Worm (Caenorhabditis elegans) whole organism, L1 larva: ENCODE data around the gene ceh-34.

Experiments used
- C16A3.4 ChIP-seq: fragments of 150-350 bp; optimal IDR thresholded peaks from 2 replicates; lab custom pipeline; 2014; ENCODE audit warnings: missing biosample characterization, missing genetic modification characterization
- C34B4.2 ChIP-seq: sonication (generic microtip); optimal IDR thresholded peaks from 2 replicates; lab custom pipeline; 2017; ENCODE audit warnings: mild to moderate bottlenecking, missing genetic modification characterization, missing compliant biosample characterization
- Y116A8C.19 ChIP-seq: sonication (generic microtip); optimal IDR thresholded peaks from 2 replicates; lab custom pipeline; 2016; ENCODE audit warnings: missing compliant biosample characterization, missing genetic modification characterization, borderline replicate concordance
- alr-1 ChIP-seq: fragments of 200-800 bp; sonication (Bioruptor generic); optimal IDR thresholded peaks from 2 replicates; lab custom pipeline; 2018; ENCODE audit warnings: borderline replicate concordance, mild to moderate bottlenecking, missing genetic modification characterization, missing compliant biosample characterization
- aly-2 ChIP-seq: fragments of 150-350 bp; optimal IDR thresholded peaks from 2 replicates; lab custom pipeline; 2014; ENCODE audit warnings: missing biosample characterization, missing genetic modification characterization
- ceh-88 ChIP-seq: fragments of 200-800 bp; sonication (Bioruptor generic); IDR thresholded peaks from 2 replicates; pipeline ENCODE4 v1.3.6; 2022; ENCODE audit warnings: missing genetic modification characterization, missing compliant biosample characterization
- dpl-1 ChIP-seq, 3 experiments: fragments of 150-350 bp in 2 of 3; sonication (generic microtip) in 1 of 3; optimal IDR thresholded peaks; 2 replicates each; lab custom pipeline; 2014 to 2017; ENCODE audit warnings: missing biosample characterization in 3 of 3, missing genetic modification characterization in 3 of 3, missing genetic modification reagents in 3 of 3
- dsc-1 ChIP-seq: sonication (generic microtip); optimal IDR thresholded peaks from 2 replicates; lab custom pipeline; 2016; ENCODE audit warnings: mild to moderate bottlenecking, missing genetic modification characterization, missing compliant biosample characterization
- efl-1 ChIP-seq, 4 experiments: fragments of 150-350 bp; optimal IDR thresholded peaks in 3 of 4; peaks in 1 of 4; 1 replicate in 1 of 4; 2 replicates in 3 of 4; lab custom pipeline; 2014; ENCODE audit warnings: missing biosample characterization in 2 of 4, missing genetic modification characterization in 2 of 4, missing genetic modification reagents in 2 of 4
- efl-3 ChIP-seq: fragments of 200-800 bp; sonication (Bioruptor generic); optimal IDR thresholded peaks from 2 replicates; lab custom pipeline; 2018; ENCODE audit warnings: mild to moderate bottlenecking, missing genetic modification characterization, missing compliant biosample characterization
- egl-13 ChIP-seq: sonication (generic microtip); optimal IDR thresholded peaks from 2 replicates; lab custom pipeline; 2016; ENCODE audit warnings: missing genotype, missing genetic modification reagents, missing genetic modification characterization, missing compliant biosample characterization
- elt-2 ChIP-seq: sonication (generic microtip); optimal IDR thresholded peaks from 2 replicates; lab custom pipeline; 2016; ENCODE audit warnings: missing genetic modification characterization, mild to moderate bottlenecking, inconsistent platforms, missing compliant biosample characterization, missing genetic modification reagents
- ets-5 ChIP-seq: fragments of 200-800 bp; sonication (Bioruptor generic); IDR thresholded peaks from 2 replicates; pipeline ENCODE4 v1.3.6; 2022; ENCODE audit warnings: missing genetic modification characterization, missing compliant biosample characterization
- fkh-8 ChIP-seq: sonication (generic microtip); optimal IDR thresholded peaks from 2 replicates; lab custom pipeline; 2016; ENCODE audit warnings: mild to moderate bottlenecking, missing genetic modification characterization, missing compliant biosample characterization
- grh-1 ChIP-seq: fragments of 200-800 bp; sonication (Bioruptor generic); IDR thresholded peaks from 2 replicates; pipeline ENCODE4 v1.3.6; 2022; ENCODE audit warnings: missing genetic modification reagents, missing genetic modification characterization, missing compliant biosample characterization
- hlh-17 ChIP-seq: fragments of 200-800 bp; sonication (Bioruptor generic); optimal IDR thresholded peaks from 2 replicates; lab custom pipeline; 2018; ENCODE audit warnings: missing genetic modification characterization, mild to moderate bottlenecking, missing compliant biosample characterization, moderate library complexity, borderline replicate concordance
- hlh-4 ChIP-seq: sonication (generic microtip); optimal IDR thresholded peaks from 2 replicates; lab custom pipeline; 2016; ENCODE audit warnings: mild to moderate bottlenecking, missing genetic modification characterization, missing compliant biosample characterization
- irx-1 ChIP-seq: sonication (generic microtip); optimal IDR thresholded peaks from 2 replicates; lab custom pipeline; 2016; ENCODE audit warnings: missing genetic modification characterization, missing compliant biosample characterization
- isw-1 ChIP-seq: fragments of 200-800 bp; sonication (Bioruptor generic); IDR thresholded peaks from 2 replicates; pipeline ENCODE4 v1.3.6; 2022; ENCODE audit warnings: missing genetic modification characterization, missing compliant biosample characterization
- lin-13 ChIP-seq: fragments of 150-350 bp; optimal IDR thresholded peaks from 2 replicates; lab custom pipeline; 2014; ENCODE audit warnings: missing biosample characterization, missing genetic modification reagents, missing genetic modification characterization
- lin-14 ChIP-seq: fragments of 200-800 bp; sonication (Bioruptor generic); optimal IDR thresholded peaks from 2 replicates; lab custom pipeline; 2018; ENCODE audit warnings: mild to moderate bottlenecking, missing genetic modification characterization, moderate library complexity, missing compliant biosample characterization
- lin-15B ChIP-seq: fragments of 150-350 bp; sonication (generic microtip); optimal IDR thresholded peaks from 3 replicates; lab custom pipeline; 2014; ENCODE audit warnings: missing biosample characterization, missing genetic modification characterization
- lin-35 ChIP-seq, 2 experiments: fragments of 150-350 bp; optimal IDR thresholded peaks; 2 replicates each; lab custom pipeline; 2014; ENCODE audit warnings: missing biosample characterization in 2 of 2, missing genetic modification characterization in 2 of 2, missing genetic modification reagents in 2 of 2
- lin-39 ChIP-seq: fragments of 150-350 bp; optimal IDR thresholded peaks from 2 replicates; lab custom pipeline; 2014; ENCODE audit warnings: missing biosample characterization, missing genetic modification reagents, missing genetic modification characterization
- lir-3 ChIP-seq: sonication (generic microtip); optimal IDR thresholded peaks from 2 replicates; lab custom pipeline; 2016; ENCODE audit warnings: mild to moderate bottlenecking, missing genetic modification characterization, moderate library complexity, missing compliant biosample characterization; ENCODE audit not compliant: poor library complexity
- lsy-2 ChIP-seq, 2 experiments: fragments of 150-350 bp; optimal IDR thresholded peaks; 2 replicates each; lab custom pipeline; 2014; ENCODE audit warnings: missing biosample characterization in 2 of 2, missing genetic modification characterization in 2 of 2
- mab-9 ChIP-seq: fragments of 200-800 bp; sonication (Bioruptor generic); IDR thresholded peaks from 2 replicates; pipeline ENCODE4 v1.3.6; 2022; ENCODE audit warnings: missing genetic modification reagents, missing genetic modification characterization, missing compliant biosample characterization
- mdl-1 ChIP-seq, 2 experiments: fragments of 150-350 bp; optimal IDR thresholded peaks; 2 replicates each; lab custom pipeline; 2014 to 2017; ENCODE audit warnings: missing biosample characterization in 2 of 2, missing genetic modification characterization in 2 of 2, inconsistent platforms in 1 of 2
- mep-1 ChIP-seq: fragments of 150-350 bp; optimal IDR thresholded peaks from 2 replicates; lab custom pipeline; 2014; ENCODE audit warnings: missing biosample characterization, missing genetic modification characterization
- nhr-11 ChIP-seq: fragments of 150-350 bp; optimal IDR thresholded peaks from 2 replicates; lab custom pipeline; 2014; ENCODE audit warnings: missing biosample characterization, missing genetic modification characterization
- nhr-20 ChIP-seq: sonication (generic microtip); optimal IDR thresholded peaks from 2 replicates; lab custom pipeline; 2016; ENCODE audit warnings: mild to moderate bottlenecking, missing genetic modification characterization, missing compliant biosample characterization
- nhr-237 ChIP-seq: fragments of 150-350 bp; optimal IDR thresholded peaks from 2 replicates; lab custom pipeline; 2014; ENCODE audit warnings: missing biosample characterization, missing genetic modification characterization
- nhr-28 ChIP-seq: fragments of 150-350 bp; optimal IDR thresholded peaks from 2 replicates; lab custom pipeline; 2014; ENCODE audit warnings: missing biosample characterization, missing genetic modification characterization
- nhr-47 ChIP-seq: sonication (generic microtip); optimal IDR thresholded peaks from 2 replicates; lab custom pipeline; 2016; ENCODE audit warnings: mild to moderate bottlenecking, missing genetic modification characterization, moderate library complexity, missing compliant biosample characterization
- nhr-71 ChIP-seq: sonication (generic microtip); optimal IDR thresholded peaks from 2 replicates; lab custom pipeline; 2016; ENCODE audit warnings: mild to moderate bottlenecking, missing genetic modification characterization, moderate library complexity, missing compliant biosample characterization
- nhr-76 ChIP-seq: sonication (generic microtip); optimal IDR thresholded peaks from 2 replicates; lab custom pipeline; 2017; ENCODE audit warnings: missing biosample characterization, missing genetic modification characterization
- nhr-85 ChIP-seq: sonication (generic microtip); peaks from one replicate; lab custom pipeline; 2016; ENCODE audit warnings: missing genetic modification characterization, inconsistent platforms, missing compliant biosample characterization
- nhr-90 ChIP-seq: sonication (generic microtip); optimal IDR thresholded peaks from 2 replicates; lab custom pipeline; 2016; ENCODE audit warnings: mild to moderate bottlenecking, missing genetic modification characterization, missing compliant biosample characterization; ENCODE audit not compliant: poor library complexity
- rnt-1 ChIP-seq: sonication (generic microtip); optimal IDR thresholded peaks from 2 replicates; lab custom pipeline; 2016; ENCODE audit warnings: mild to moderate bottlenecking, missing genetic modification characterization, moderate library complexity, missing compliant biosample characterization
- skn-1 ChIP-seq: fragments of 150-350 bp; optimal IDR thresholded peaks from 2 replicates; lab custom pipeline; 2014; ENCODE audit warnings: missing biosample characterization, missing genetic modification characterization
- snpc-4 ChIP-seq: fragments of 150-350 bp; optimal IDR thresholded peaks from 2 replicates; lab custom pipeline; 2014; ENCODE audit warnings: missing biosample characterization, missing genetic modification characterization
- snu-23 ChIP-seq: sonication (generic microtip); optimal IDR thresholded peaks from 2 replicates; lab custom pipeline; 2016; ENCODE audit warnings: missing genetic modification characterization, missing compliant biosample characterization
- sox-4 ChIP-seq: sonication (generic microtip); optimal IDR thresholded peaks from 2 replicates; lab custom pipeline; 2016; ENCODE audit warnings: missing genetic modification characterization, missing compliant biosample characterization
- sptf-1 ChIP-seq: fragments of 150-350 bp; optimal IDR thresholded peaks from 2 replicates; lab custom pipeline; 2014; ENCODE audit warnings: missing biosample characterization, missing genetic modification characterization
- swsn-7 ChIP-seq: sonication (generic microtip); optimal IDR thresholded peaks from 2 replicates; lab custom pipeline; 2016; ENCODE audit warnings: missing genetic modification characterization, missing compliant biosample characterization
- vab-15 ChIP-seq: sonication (generic microtip); optimal IDR thresholded peaks from 2 replicates; lab custom pipeline; 2017; ENCODE audit warnings: missing genotype, mild to moderate bottlenecking, missing genetic modification characterization, missing compliant biosample characterization
- xbp-1 ChIP-seq: sonication (generic microtip); optimal IDR thresholded peaks from 2 replicates; lab custom pipeline; 2016; ENCODE audit warnings: missing genetic modification characterization, missing compliant biosample characterization
- zag-1 ChIP-seq: fragments of 150-350 bp; optimal IDR thresholded peaks from 2 replicates; lab custom pipeline; 2014; ENCODE audit warnings: missing biosample characterization, missing genetic modification characterization

The ceh-34 gene

DNA sequence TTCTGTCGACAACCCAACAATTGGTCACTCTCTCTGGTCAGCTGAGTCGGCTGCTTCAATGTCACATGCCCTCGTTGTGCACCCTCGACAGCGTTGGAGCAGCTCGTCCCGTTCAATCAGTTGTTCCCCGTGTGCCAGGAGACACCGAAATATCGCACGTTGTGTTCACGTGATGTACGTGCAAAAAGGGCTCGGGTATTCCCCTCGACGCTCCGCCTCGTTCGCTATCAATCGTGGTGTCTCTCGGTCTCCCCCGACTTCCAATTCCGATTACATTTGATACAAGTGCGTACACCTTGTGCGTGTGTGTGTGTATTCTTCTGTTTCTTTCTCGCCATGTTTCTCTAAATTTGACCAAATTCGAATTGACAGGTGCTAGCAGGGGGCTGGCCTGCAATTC is 47.9 kb downstream of the ceh-34 start (continued):
- TF ChIP-seq mab-9 (GFP tag; lab: Robert Waterston, UW) (no peak), fkh-8 (tag; lab: Kevin White, UChicago) (peak; percentile 50), efl-1 (optimal IDR thresholded peaks at IDR 0.05; lab: Kevin White, UChicago) (peak; percentile 41 to 45), efl-1 (GFP tag; optimal IDR thresholded peaks at IDR 0.05 in 1 of 2; lab: Kevin White, UChicago) (peak; percentile 43 to 94), ceh-88 (GFP tag; lab: Robert Waterston, UW) (no peak), nhr-47 (tag; lab: Kevin White, UChicago) (peak; percentile 63), lsy-2 (tag; optimal IDR thresholded peaks at IDR 0.05; lab: Kevin White, UChicago) (peak; percentile 34 to 46), snpc-4 (tag; lab: Kevin White, UChicago) (no peak), mdl-1 (tag; optimal IDR thresholded peaks at IDR 0.05; lab: Kevin White, UChicago) (peak in 1 of 2 experiments; percentile 93), elt-2 (peak; percentile 92), aly-2 (tag; lab: Kevin White, UChicago) (no peak), lin-35 (GFP tag; optimal IDR thresholded peaks at IDR 0.05; lab: Kevin White, UChicago) (peak; percentile 34 to 79), snu-23 (GFP tag; lab: Kevin White, UChicago) (peak; percentile 68), C34B4.2 (tag; lab: Kevin White, UChicago) (no peak), efl-3 (GFP tag; lab: Kevin White, UChicago) (no peak), hlh-17 (GFP tag; lab: Kevin White, UChicago) (no peak), nhr-90 (tag; lab: Kevin White, UChicago) (peak; percentile 71)

DNA sequence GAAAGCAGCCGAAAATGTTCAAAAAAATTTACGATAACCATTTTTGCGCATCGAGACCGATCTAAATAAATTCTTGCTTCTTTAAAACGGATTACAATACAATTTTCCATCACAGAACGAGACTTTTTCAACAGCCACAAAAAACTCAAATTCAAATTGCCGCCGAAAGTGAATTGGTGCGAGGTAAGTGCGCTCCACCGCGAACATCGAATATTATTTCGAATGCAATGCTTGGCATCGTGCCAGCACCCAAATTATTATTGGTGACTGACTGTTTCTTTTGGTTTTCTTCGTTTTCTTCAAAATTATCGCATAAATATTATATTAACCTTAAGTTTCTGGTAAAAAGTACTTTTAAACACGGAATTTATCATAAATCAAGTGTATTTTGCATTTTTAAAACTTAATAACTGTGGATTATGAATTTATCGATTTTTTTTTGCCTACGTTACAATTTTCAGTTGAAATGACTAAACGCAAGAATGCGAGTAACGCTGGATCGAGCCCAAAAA is 50.3 kb downstream of the ceh-34 start, which contains the start of gene penr-1:
Gene penr-1 (plus strand): TSS at position 462 of the 512 bp plus-strand sequence.
- TF ChIP-seq lin-13 (GFP tag; lab: Kevin White, UChicago): peak; percentile 37
- no peak for TF ChIP-seq sptf-1 (tag; lab: Kevin White, UChicago)
- TF ChIP-seq efl-1 (optimal IDR thresholded peaks at IDR 0.05; lab: Kevin White, UChicago): peak; percentile 95 to 96
- TF ChIP-seq efl-1 (GFP tag; optimal IDR thresholded peaks at IDR 0.05 in 1 of 2; lab: Kevin White, UChicago): peak; percentile 94 to 99
- TF ChIP-seq snpc-4 (tag; lab: Kevin White, UChicago): no peak
- TF ChIP-seq nhr-28 (tag; lab: Kevin White, UChicago): no peak
- peak; percentile 55 for TF ChIP-seq xbp-1 (tag; lab: Kevin White, UChicago)
- peak; percentile 33; the same call in 1 of the 2 replicates for TF ChIP-seq grh-1
- TF ChIP-seq lin-14: peak; percentile 59
- TF ChIP-seq Y116A8C.19 (tag; lab: Kevin White, UChicago): no peak
- TF ChIP-seq nhr-20 (tag; lab: Kevin White, UChicago): peak; percentile 67
- peak; percentile 50 for TF ChIP-seq dsc-1 (tag; lab: Kevin White, UChicago)
- TF ChIP-seq nhr-71 (tag; lab: Kevin White, UChicago): peak; percentile 75
- peak; percentile 6 for TF ChIP-seq nhr-237 (tag; lab: Kevin White, UChicago)
- TF ChIP-seq sox-4 (tag; lab: Kevin White, UChicago): no peak
- no peak for TF ChIP-seq hlh-4 (tag; lab: Kevin White, UChicago)
- no peak for TF ChIP-seq ets-5 (GFP tag; lab: Robert Waterston, UW)
- TF ChIP-seq irx-1 (tag; lab: Kevin White, UChicago): peak; percentile 16
- no peak for TF ChIP-seq zag-1
- TF ChIP-seq isw-1 (GFP tag; lab: Robert Waterston, UW): no peak
- TF ChIP-seq lin-15B: peak; percentile 31
- no peak for TF ChIP-seq efl-3 (GFP tag; lab: Kevin White, UChicago)
- peak; percentile 88 to 94 (median 92) for TF ChIP-seq dpl-1 (GFP tag; optimal IDR thresholded peaks at IDR 0.05; lab: Kevin White, UChicago)
- no peak for TF ChIP-seq lir-3 (tag; lab: Kevin White, UChicago)
- peak; percentile 75 for TF ChIP-seq nhr-85 (tag; lab: Kevin White, UChicago)
- TF ChIP-seq mdl-1 (tag; optimal IDR thresholded peaks at IDR 0.05; lab: Kevin White, UChicago): peak in 1 of 2 experiments; percentile 29
- TF ChIP-seq skn-1 (tag; lab: Kevin White, UChicago): peak; percentile 38
- no peak for TF ChIP-seq mab-9 (GFP tag; lab: Robert Waterston, UW)
- peak; percentile 6 for TF ChIP-seq egl-13
- peak; percentile 47 for TF ChIP-seq swsn-7 (tag; lab: Kevin White, UChicago)
- peak; percentile 20 for TF ChIP-seq aly-2 (tag; lab: Kevin White, UChicago)
- no peak for TF ChIP-seq nhr-76 (tag; lab: Kevin White, UChicago)
- TF ChIP-seq lin-39 (tag; lab: Kevin White, UChicago): peak; percentile 20
- TF ChIP-seq C16A3.4 (tag; lab: Kevin White, UChicago): peak; percentile 67
- no peak for TF ChIP-seq hlh-17 (GFP tag; lab: Kevin White, UChicago)
- peak; percentile 71 for TF ChIP-seq nhr-47 (tag; lab: Kevin White, UChicago)
- TF ChIP-seq mep-1 (tag; lab: Kevin White, UChicago): peak; percentile 19
- TF ChIP-seq rnt-1: peak; percentile 61
- peak; percentile 51 for TF ChIP-seq vab-15
- TF ChIP-seq nhr-11 (tag; lab: Kevin White, UChicago): no peak
- no peak for TF ChIP-seq alr-1 (tag; lab: Kevin White, UChicago)
